Worm (Caenorhabditis elegans): ENCODE data around the gene ZK105.14.

DNA sequence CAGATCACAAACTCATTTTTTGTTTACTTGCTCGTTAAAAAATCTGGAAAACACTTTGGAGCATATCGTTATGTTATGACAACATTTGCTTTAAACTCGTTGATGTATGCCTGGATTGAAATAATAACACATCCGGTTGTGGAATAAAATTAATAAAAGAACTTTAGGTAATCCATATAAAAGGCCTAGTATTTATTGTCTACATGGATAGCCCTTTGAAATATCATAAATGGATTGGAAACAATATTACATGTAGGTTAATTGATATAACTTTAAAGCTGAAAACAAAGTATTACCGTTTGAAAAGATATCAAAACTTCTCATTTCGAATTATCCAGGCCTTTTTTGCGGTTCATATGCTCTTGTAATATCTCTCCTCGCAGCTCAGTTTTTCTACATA lies 31.2 kb downstream of the ZK105.14 start:
- no peak for TF ChIP-seq lag-1 (GFP tag; IDR thresholded peaks at IDR 0.05)
- TF ChIP-seq ceh-27 (GFP tag; optimal IDR thresholded peaks at IDR 0.05): no peak
- TF ChIP-seq ceh-100 (GFP tag; IDR thresholded peaks at IDR 0.05): no peak
- TF ChIP-seq chd-7 (tag; optimal IDR thresholded peaks at IDR 0.05): no peak
